Fruit fly (Drosophila melanogaster) whole organism: ENCODE measurements around the gene Zw10.

ENCODE experiments used
- CG8478 ChIP-seq: fragments of >200 bp; optimal IDR thresholded peaks from 2 replicates; lab custom pipeline; 2018; ENCODE audit warnings: inconsistent platforms
- Dll ChIP-seq: fragments of >200 bp; optimal IDR thresholded peaks from 2 replicates; lab custom pipeline; 2017
- EcR ChIP-seq, 2 experiments: fragments of >200 bp; optimal IDR thresholded peaks; 2 replicates each; lab custom pipeline; 2017; ENCODE audit warnings: missing biosample characterization in 2 of 2, missing genetic modification characterization in 2 of 2, missing genetic modification reagents in 2 of 2
- pan ChIP-seq: fragments of >200 bp; optimal IDR thresholded peaks from 2 replicates; lab custom pipeline; 2017
- psq ChIP-seq: fragments of >200 bp; optimal IDR thresholded peaks from 2 replicates; lab custom pipeline; 2017
- usp ChIP-seq: fragments of >200 bp; optimal IDR thresholded peaks from 2 replicates; lab custom pipeline; 2017; ENCODE audit warnings: missing biosample characterization, missing genetic modification characterization, mixed read lengths

- TF ChIP-seq pan (lab: Kevin White, UChicago) (no peak), CG8478 (lab: Kevin White, UChicago) (no peak), psq (lab: Kevin White, UChicago) (no peak), usp (GFP tag; lab: Kevin White, UChicago) (no peak), EcR (GFP tag; optimal IDR thresholded peaks at IDR 0.05; lab: Kevin White, UChicago) (no peak), Dll (lab: Kevin White, UChicago) (peak; percentile 67)
Measured at dm6 chrX:2588415-2589411, 15.3 kb upstream of the Zw10 start, which contains the start of gene egh.
